Worm (Caenorhabditis elegans) whole organism, mixed stage, embryonic: ENCODE data around the gene lbp-4.

Experiments used
- ceh-39 ChIP-seq: fragments of 150-350 bp; optimal IDR thresholded peaks from 2 replicates; lab custom pipeline; 2014; ENCODE audit warnings: missing biosample characterization, missing genetic modification characterization
- nhr-237 ChIP-seq: fragments of 150-350 bp; optimal IDR thresholded peaks from 2 replicates; lab custom pipeline; 2014; ENCODE audit warnings: missing biosample characterization, missing genetic modification characterization
- nhr-28 ChIP-seq: fragments of 150-350 bp; optimal IDR thresholded peaks from 2 replicates; lab custom pipeline; 2014; ENCODE audit warnings: missing biosample characterization, missing genetic modification characterization
- nhr-76 ChIP-seq: sonication (generic microtip); optimal IDR thresholded peaks from 2 replicates; lab custom pipeline; 2017; ENCODE audit warnings: missing biosample characterization, missing genetic modification characterization
- pha-4 ChIP-seq: fragments of 150-350 bp; optimal IDR thresholded peaks from 2 replicates; lab custom pipeline; 2018; ENCODE audit warnings: missing biosample characterization, missing genetic modification reagents, missing genetic modification characterization
- unc-120 ChIP-seq: sonication (generic microtip); optimal IDR thresholded peaks from 2 replicates; lab custom pipeline; 2017; ENCODE audit warnings: missing genetic modification characterization, missing compliant biosample characterization; ENCODE audit not compliant: poor library complexity, severe bottlenecking
- unc-62 ChIP-seq: fragments of 150-350 bp; optimal IDR thresholded peaks from 2 replicates; lab custom pipeline; 2014; ENCODE audit warnings: missing biosample characterization, missing genetic modification reagents, missing genetic modification characterization
- zip-8 ChIP-seq: fragments of 150-350 bp; optimal IDR thresholded peaks from 2 replicates; lab custom pipeline; 2014; ENCODE audit warnings: missing biosample characterization, missing genetic modification characterization

ce11 chrV:7863020-7863523 lies 42.7 kb downstream of the lbp-4 start, which contains the start of gene C37C3.10:
- TF ChIP-seq nhr-28 (tag; lab: Kevin White, UChicago) (no peak), nhr-76 (tag; lab: Kevin White, UChicago) (no peak), unc-120 (tag; lab: Kevin White, UChicago) (no peak), unc-62 (GFP tag; lab: Kevin White, UChicago) (no peak), zip-8 (tag; lab: Kevin White, UChicago) (no peak), nhr-237 (tag; lab: Kevin White, UChicago) (no peak), ceh-39 (no peak), pha-4 (tag; lab: Kevin White, UChicago) (no peak)
